Fruit fly (Drosophila melanogaster) whole organism, embryonic: Measurements from ENCODE around the gene ABCB7.

Source experiments
- Abd-B ChIP-seq: fragments of 200-800 bp; sonication (Bioruptor generic); optimal IDR thresholded peaks from 2 replicates; lab custom pipeline; 2018; ENCODE audit warnings: missing biosample characterization, mild to moderate bottlenecking, missing genetic modification characterization, moderate library complexity
- Asciz ChIP-seq: fragments of 200-800 bp; sonication (Bioruptor generic); optimal IDR thresholded peaks from 2 replicates; lab custom pipeline; 2017; ENCODE audit warnings: missing biosample characterization, mild to moderate bottlenecking, missing genetic modification characterization, missing genetic modification reagents
- Bgb ChIP-seq: fragments of 200-800 bp; sonication (Bioruptor generic); IDR thresholded peaks from 2 replicates; pipeline ENCODE4 v1.3.6; 2022; ENCODE audit warnings: missing biosample characterization, missing genetic modification characterization; ENCODE audit not compliant: partially characterized antibody
- CG10321 ChIP-seq: fragments of 200-800 bp; sonication (Bioruptor generic); IDR thresholded peaks from 2 replicates; pipeline ENCODE4 v1.3.6; 2022; ENCODE audit warnings: missing biosample characterization, missing genetic modification characterization
- CG10366 ChIP-seq: fragments of 200-800 bp; sonication (Bioruptor generic); IDR thresholded peaks from 2 replicates; pipeline ENCODE4 v1.3.6; 2022; ENCODE audit warnings: missing biosample characterization, missing genetic modification characterization
- CG10959 ChIP-seq: fragments of 200-800 bp; sonication (Bioruptor generic); IDR thresholded peaks from 2 replicates; pipeline ENCODE4 v1.3.6; 2022; ENCODE audit warnings: missing biosample characterization, missing genetic modification characterization
- CG12942 ChIP-seq: fragments of 200-800 bp; sonication (Bioruptor generic); optimal IDR thresholded peaks from 3 replicates; lab custom pipeline; 2016; ENCODE audit warnings: missing biosample characterization, missing genetic modification characterization
- CG15479 ChIP-seq: fragments of 200-800 bp; sonication (Bioruptor generic); optimal IDR thresholded peaks from 3 replicates; lab custom pipeline; 2019; ENCODE audit warnings: missing biosample characterization, mild to moderate bottlenecking, missing genetic modification characterization, moderate library complexity
- CG17359 ChIP-seq: fragments of 200-800 bp; sonication (Bioruptor generic); optimal IDR thresholded peaks from 3 replicates; lab custom pipeline; 2018; ENCODE audit warnings: missing biosample characterization, mild to moderate bottlenecking, missing genetic modification characterization, moderate library complexity
- CG17829 ChIP-seq: fragments of 200-800 bp; optimal IDR thresholded peaks from 2 replicates; lab custom pipeline; 2019; ENCODE audit warnings: missing biosample characterization, mild to moderate bottlenecking, missing genetic modification characterization, moderate library complexity
- CG18764 ChIP-seq: fragments of 200-800 bp; sonication (Bioruptor generic); optimal IDR thresholded peaks from 3 replicates; lab custom pipeline; 2016; ENCODE audit warnings: missing biosample characterization, missing genetic modification characterization
- CG2199 ChIP-seq: fragments of 200-800 bp; sonication (Bioruptor generic); IDR thresholded peaks from 3 replicates; pipeline ENCODE4 v1.3.6; 2022; ENCODE audit warnings: missing biosample characterization, missing genetic modification characterization
- CG6765 ChIP-seq: fragments of 200-800 bp; sonication (Bioruptor generic); optimal IDR thresholded peaks from 3 replicates; lab custom pipeline; 2017; ENCODE audit warnings: missing biosample characterization, mild to moderate bottlenecking, missing genetic modification characterization
- CG8944 ChIP-seq: fragments of 200-800 bp; sonication (Bioruptor generic); optimal IDR thresholded peaks from 3 replicates; lab custom pipeline; 2016; ENCODE audit warnings: missing biosample characterization, missing genetic modification characterization
- Drgx ChIP-seq: fragments of 200-800 bp; sonication (Bioruptor generic); IDR thresholded peaks from 2 replicates; pipeline ENCODE4 v1.3.6; 2022; ENCODE audit warnings: missing biosample characterization, missing genetic modification characterization
- HLH4C ChIP-seq: fragments of 200-800 bp; sonication (Bioruptor generic); IDR thresholded peaks from 3 replicates; pipeline ENCODE4 v1.3.6; 2022; ENCODE audit warnings: missing biosample characterization, missing genetic modification characterization; ENCODE audit not compliant: partially characterized antibody
- HLH54F ChIP-seq: fragments of 200-800 bp; sonication (Bioruptor generic); optimal IDR thresholded peaks from 3 replicates; lab custom pipeline; 2016; ENCODE audit warnings: missing biosample characterization, missing genetic modification characterization
- Hand ChIP-seq: fragments of 200-800 bp; sonication (Bioruptor generic); optimal IDR thresholded peaks from 2 replicates; lab custom pipeline; 2017; ENCODE audit warnings: mild to moderate bottlenecking, missing biosample characterization, missing genetic modification reagents, missing genetic modification characterization
- HmgZ ChIP-seq: fragments of 200-800 bp; sonication (Bioruptor generic); optimal IDR thresholded peaks from 2 replicates; lab custom pipeline; 2018; ENCODE audit warnings: missing biosample characterization, mild to moderate bottlenecking, missing genetic modification characterization
- MESR4 ChIP-seq: fragments of 200-800 bp; sonication (Bioruptor generic); optimal IDR thresholded peaks from 2 replicates; lab custom pipeline; 2018; ENCODE audit warnings: missing biosample characterization, mild to moderate bottlenecking, missing genetic modification characterization, moderate library complexity
- NFAT ChIP-seq: fragments of 200-800 bp; sonication (Bioruptor generic); IDR thresholded peaks from 2 replicates; pipeline ENCODE4 v1.3.6; 2022; ENCODE audit warnings: missing biosample characterization, missing genetic modification characterization
- Spps ChIP-seq: fragments of 200-800 bp; sonication (Bioruptor generic); optimal IDR thresholded peaks from 2 replicates; lab custom pipeline; 2018; ENCODE audit warnings: missing biosample characterization, mild to moderate bottlenecking, missing genetic modification characterization
- TFAM ChIP-seq: fragments of 200-800 bp; sonication (Bioruptor generic); optimal IDR thresholded peaks from 2 replicates; lab custom pipeline; 2017; ENCODE audit warnings: missing biosample characterization, missing genetic modification characterization, inconsistent platforms
- Usf ChIP-seq: fragments of 200-800 bp; sonication (Bioruptor generic); optimal IDR thresholded peaks from 2 replicates; lab custom pipeline; 2017; ENCODE audit warnings: missing genotype, missing biosample characterization, missing genetic modification characterization
- ac ChIP-seq: fragments of 200-800 bp; sonication (Bioruptor generic); optimal IDR thresholded peaks from 3 replicates; lab custom pipeline; 2017; ENCODE audit warnings: missing biosample characterization, mild to moderate bottlenecking, missing genetic modification characterization
- ato ChIP-seq: fragments of 200-800 bp; sonication (Bioruptor generic); IDR thresholded peaks from 2 replicates; pipeline ENCODE4 v1.3.6; 2022; ENCODE audit warnings: missing biosample characterization, missing genetic modification characterization; ENCODE audit not compliant: partially characterized antibody
- cad ChIP-seq: fragments of >200 bp; optimal IDR thresholded peaks from 2 replicates; lab custom pipeline; 2017; ENCODE audit warnings: missing biosample characterization, missing genetic modification characterization
- chif ChIP-seq, 2 experiments: fragments of 200-800 bp; sonication (Bioruptor generic); optimal IDR thresholded peaks; 3 replicates each; lab custom pipeline; 2016; ENCODE audit warnings: missing biosample characterization in 2 of 2, missing genetic modification characterization in 2 of 2
- chm ChIP-seq: fragments of 200-800 bp; sonication (Bioruptor generic); IDR thresholded peaks from 2 replicates; pipeline ENCODE4 v1.3.6; 2022; ENCODE audit warnings: missing biosample characterization, missing genetic modification characterization
- croc ChIP-seq: fragments of 200-800 bp; sonication (Bioruptor generic); conservative IDR thresholded peaks from 3 replicates; pipeline ENCODE4 v1.3.6; 2022; ENCODE audit warnings: missing biosample characterization, missing genetic modification characterization
- crp ChIP-seq, 2 experiments: fragments of 200-800 bp; sonication (Bioruptor generic); optimal IDR thresholded peaks; 2 replicates in 1 of 2; 3 replicates in 1 of 2; lab custom pipeline; 2017; ENCODE audit warnings: missing biosample characterization in 2 of 2, missing genetic modification characterization in 2 of 2, mild to moderate bottlenecking in 1 of 2, moderate library complexity in 1 of 2
- da ChIP-seq: fragments of 200-800 bp; sonication (Bioruptor generic); optimal IDR thresholded peaks from 2 replicates; lab custom pipeline; 2016; ENCODE audit warnings: missing biosample characterization, missing genetic modification characterization
- dm ChIP-seq: fragments of 200-800 bp; sonication (Bioruptor generic); optimal IDR thresholded peaks from 3 replicates; lab custom pipeline; 2016; ENCODE audit warnings: missing biosample characterization, missing genetic modification characterization
- exex ChIP-seq: fragments of 200-800 bp; sonication (Bioruptor generic); optimal IDR thresholded peaks from 4 replicates; lab custom pipeline; 2018; ENCODE audit warnings: missing biosample characterization, mild to moderate bottlenecking, missing genetic modification characterization, moderate library complexity
- fd102C ChIP-seq: fragments of 200-800 bp; sonication (Bioruptor generic); optimal IDR thresholded peaks from 2 replicates; lab custom pipeline; 2018; ENCODE audit warnings: missing biosample characterization, mild to moderate bottlenecking, missing genetic modification characterization, moderate library complexity
- hkb ChIP-seq, 2 experiments: fragments of 200-800 bp in 1 of 2; fragments of >200 bp in 1 of 2; sonication (Bioruptor generic) in 1 of 2; IDR thresholded peaks in 1 of 2; optimal IDR thresholded peaks in 1 of 2; 2 replicates each; pipeline versions ENCODE4 v1.3.6 to Lab custom; 2017 to 2022; ENCODE audit warnings: missing biosample characterization in 1 of 2, missing genetic modification characterization in 1 of 2
- ken ChIP-seq: fragments of 200-800 bp; sonication (Bioruptor generic); IDR thresholded peaks from 3 replicates; pipeline ENCODE4 v1.3.6; 2022; ENCODE audit warnings: missing biosample characterization, missing genetic modification characterization
- klu ChIP-seq: fragments of 200-800 bp; sonication (Bioruptor generic); IDR thresholded peaks from 2 replicates; pipeline ENCODE4 v1.3.6; 2022; ENCODE audit warnings: missing biosample characterization, missing genetic modification characterization
- maf-S ChIP-seq: fragments of 200-800 bp; sonication (Bioruptor generic); optimal IDR thresholded peaks from 2 replicates; lab custom pipeline; 2016; ENCODE audit warnings: missing biosample characterization, missing genetic modification characterization
- mirr ChIP-seq: fragments of 200-800 bp; sonication (Bioruptor generic); optimal IDR thresholded peaks from 3 replicates; lab custom pipeline; 2018; ENCODE audit warnings: missing biosample characterization, mild to moderate bottlenecking, missing genetic modification characterization
- nmo ChIP-seq: fragments of 200-800 bp; sonication (Bioruptor generic); optimal IDR thresholded peaks from 2 replicates; lab custom pipeline; 2018; ENCODE audit warnings: missing biosample characterization, mild to moderate bottlenecking, missing genetic modification characterization, moderate library complexity
- pan ChIP-seq, 4 experiments: fragments of >200 bp in 3 of 4; fragments of 200-800 bp in 1 of 4; sonication (Bioruptor generic) in 1 of 4; optimal IDR thresholded peaks in 3 of 4; IDR thresholded peaks in 1 of 4; 2 replicates each; pipeline versions ENCODE4 v1.3.6 to Lab custom; 2017 to 2022; ENCODE audit warnings: missing biosample characterization in 2 of 4, missing genetic modification characterization in 2 of 4, mixed read lengths in 1 of 4
- shn ChIP-seq: fragments of 200-800 bp; sonication (Bioruptor generic); optimal IDR thresholded peaks from 3 replicates; lab custom pipeline; 2016; ENCODE audit warnings: missing biosample characterization, missing genetic modification characterization
- sisA ChIP-seq: fragments of 200-800 bp; sonication (Bioruptor generic); IDR thresholded peaks from 2 replicates; pipeline ENCODE4 v1.3.6; 2022; ENCODE audit warnings: missing biosample characterization, missing genetic modification characterization
- sob ChIP-seq: fragments of 200-800 bp; sonication (Bioruptor generic); IDR thresholded peaks from 2 replicates; pipeline ENCODE4 v1.3.6; 2022; ENCODE audit warnings: missing biosample characterization, missing genetic modification characterization
- stc ChIP-seq: fragments of 200-800 bp; sonication (Bioruptor generic); IDR thresholded peaks from 2 replicates; pipeline ENCODE4 v1.3.6; 2022; ENCODE audit warnings: missing biosample characterization, missing genetic modification characterization
- sug ChIP-seq: fragments of 200-800 bp; optimal IDR thresholded peaks from 2 replicates; lab custom pipeline; 2019; ENCODE audit warnings: missing biosample characterization, mild to moderate bottlenecking, missing genetic modification characterization, moderate library complexity
- tup ChIP-seq: fragments of 200-800 bp; sonication (Bioruptor generic); optimal IDR thresholded peaks from 2 replicates; lab custom pipeline; 2016; ENCODE audit warnings: missing biosample characterization, mild to moderate bottlenecking, missing genetic modification characterization, moderate library complexity
- tx ChIP-seq: fragments of 200-800 bp; sonication (Bioruptor generic); optimal IDR thresholded peaks from 2 replicates; lab custom pipeline; 2016; ENCODE audit warnings: missing biosample characterization, missing genetic modification characterization
- yki ChIP-seq: fragments of >200 bp; optimal IDR thresholded peaks from 3 replicates; lab custom pipeline; 2018

The ABCB7 gene

DNA sequence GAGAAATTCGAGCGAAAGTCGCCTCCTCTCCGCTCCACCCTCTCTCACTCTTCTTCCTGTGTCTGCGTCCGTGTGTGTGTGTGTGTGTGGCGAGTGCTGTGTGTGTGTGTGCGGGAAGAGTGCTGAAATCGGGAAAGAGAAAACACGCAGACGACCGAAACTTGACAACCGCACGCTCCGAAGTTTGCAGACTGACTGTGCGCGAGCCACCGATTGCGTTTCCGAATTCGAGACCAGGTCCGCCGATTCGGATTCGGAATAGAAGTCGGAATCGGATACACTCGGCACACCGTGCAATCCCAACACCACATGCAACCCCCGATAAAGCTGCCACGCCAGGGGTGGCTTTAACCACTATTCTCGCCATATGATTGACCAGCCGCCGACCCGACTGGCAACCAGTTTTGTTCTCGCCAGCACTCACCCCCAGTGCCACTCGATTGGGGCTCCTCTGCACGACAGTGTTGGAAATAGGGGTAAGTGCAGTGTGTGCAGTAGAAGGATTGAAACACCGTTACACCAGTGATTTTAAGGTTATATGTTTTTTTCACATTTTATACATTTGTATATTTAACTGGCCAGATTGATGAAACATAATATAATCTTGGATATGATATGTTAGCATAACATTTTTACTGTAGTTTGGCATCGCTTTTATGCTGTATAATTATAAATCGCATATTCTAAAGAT is 10.1 kb downstream of the ABCB7 start, which contains the start of gene CG13928 (continued):
- TF ChIP-seq HmgZ (tag; lab: Kevin White, UChicago) (no peak), CG18764 (GFP tag; lab: Kevin White, UChicago) (peak; percentile 97), maf-S (GFP tag; lab: Kevin White, UChicago) (no peak), CG6765 (GFP tag; lab: Kevin White, UChicago) (peak; percentile 1), exex (no peak), HLH4C (GFP tag; lab: Robert Waterston, UW) (no peak), ken (GFP tag; lab: Robert Waterston, UW) (no peak), hkb (optimal IDR thresholded peaks at IDR 0.05; lab: Kevin White, UChicago) (no peak), hkb (GFP tag; IDR thresholded peaks at IDR 0.05; lab: Robert Waterston, UW) (no peak), Spps (tag; lab: Kevin White, UChicago) (no peak), CG10959 (GFP tag; lab: Robert Waterston, UW) (no peak), sisA (GFP tag; lab: Robert Waterston, UW) (no peak), MESR4 (GFP tag; lab: Kevin White, UChicago) (no peak), klu (GFP tag; lab: Robert Waterston, UW) (no peak), ac (GFP tag; lab: Kevin White, UChicago) (no peak), shn (GFP tag; lab: Kevin White, UChicago) (no peak), CG8944 (GFP tag; lab: Kevin White, UChicago) (no peak), ato (GFP tag; lab: Robert Waterston, UW) (no peak), NFAT (0 out of 2 replicates have a peak, but pooled peaks have one; percentile 36), CG2199 (no peak), tup (GFP tag; lab: Kevin White, UChicago) (no peak), fd102C (GFP tag; lab: Kevin White, UChicago) (no peak), crp (GFP tag; optimal IDR thresholded peaks at IDR 0.05; lab: Kevin White, UChicago) (peak in 1 of 2 experiments; percentile 37), Bgb (peak; percentile 69; the same call in 1 of the 2 replicates), CG12942 (GFP tag; lab: Kevin White, UChicago) (no peak), nmo (GFP tag; lab: Kevin White, UChicago) (no peak), Abd-B (GFP tag; lab: Kevin White, UChicago) (no peak), stc (no peak), Drgx (GFP tag; lab: Robert Waterston, UW) (no peak), HLH54F (GFP tag; lab: Kevin White, UChicago) (no peak), tx (GFP tag; lab: Kevin White, UChicago) (no peak), da (GFP tag; lab: Kevin White, UChicago) (no peak), Asciz (GFP tag; lab: Kevin White, UChicago) (no peak), pan (optimal IDR thresholded peaks at IDR 0.05; lab: Kevin White, UChicago) (no peak), pan (GFP tag; optimal IDR thresholded peaks at IDR 0.05 in 1 of 2, IDR thresholded peaks at IDR 0.05 in 1 of 2) (no peak), chm (no peak), sob (GFP tag; lab: Robert Waterston, UW) (no peak), mirr (GFP tag; lab: Kevin White, UChicago) (no peak), yki (lab: Kevin White, UChicago) (no peak), CG17359 (tag; lab: Kevin White, UChicago) (no peak), sug (tag; lab: Kevin White, UChicago) (no peak), CG17829 (no peak), dm (GFP tag; lab: Kevin White, UChicago) (no peak), CG10321 (no peak), croc (GFP tag; lab: Robert Waterston, UW) (no peak), cad (GFP tag; lab: Kevin White, UChicago) (no peak), Hand (GFP tag; lab: Kevin White, UChicago) (no peak), Usf (GFP tag; lab: Kevin White, UChicago) (no peak), chif (GFP tag; optimal IDR thresholded peaks at IDR 0.05; lab: Kevin White, UChicago) (no peak), CG15479 (GFP tag; lab: Kevin White, UChicago) (no peak), CG10366 (GFP tag; lab: Robert Waterston, UW) (no peak), TFAM (GFP tag; lab: Kevin White, UChicago) (no peak)
